Worm (Caenorhabditis elegans) whole organism, dauer: ENCODE data around the gene molo-1.

Experiments
- unc-62 ChIP-seq: sonication (generic microtip); optimal IDR thresholded peaks from 2 replicates; lab custom pipeline; 2017; ENCODE audit warnings: missing biosample characterization, missing genetic modification reagents, missing genetic modification characterization

Gene molo-1

DNA sequence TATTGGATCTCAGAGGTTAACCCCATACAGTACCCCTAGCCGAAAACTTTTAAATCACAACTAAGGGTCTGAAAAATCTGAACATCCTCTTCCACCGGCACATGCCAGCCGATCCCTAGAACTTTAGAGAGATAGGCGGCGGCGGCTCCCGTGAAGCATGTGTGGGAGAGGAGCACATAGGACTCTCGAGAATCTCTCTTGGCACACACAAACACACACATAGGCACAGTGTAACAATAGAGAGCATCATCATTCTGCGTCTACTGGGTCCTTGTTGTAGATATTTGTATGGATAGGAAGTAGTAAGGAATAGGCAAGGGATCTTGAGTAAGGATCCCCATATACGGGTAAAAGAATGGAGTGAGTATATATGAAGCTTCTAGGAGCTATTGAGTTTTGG lies 8.1 kb upstream of the molo-1 start:
- no peak for TF ChIP-seq unc-62 (GFP tag; lab: Kevin White, UChicago)

DNA sequence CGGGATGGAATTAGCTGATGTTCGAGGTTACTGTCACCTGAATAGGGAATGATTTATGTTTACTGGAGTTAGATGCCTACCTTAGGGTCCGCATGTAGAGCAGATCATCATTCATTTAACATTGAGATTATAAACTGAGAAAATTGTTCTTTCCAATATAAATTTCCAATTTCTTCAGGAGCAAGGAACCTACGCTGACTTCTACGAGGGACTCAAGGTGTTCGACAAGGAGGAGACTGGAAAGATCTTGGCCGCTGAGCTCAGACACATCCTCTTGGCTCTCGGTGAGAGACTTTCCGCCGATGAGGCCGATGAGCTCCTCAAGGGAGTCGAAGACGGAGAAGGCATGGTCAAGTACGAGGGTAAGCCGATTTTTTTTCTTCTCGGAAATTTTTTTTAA lies 7.3 kb upstream of the molo-1 start:
- no peak for TF ChIP-seq unc-62 (GFP tag; lab: Kevin White, UChicago)

DNA sequence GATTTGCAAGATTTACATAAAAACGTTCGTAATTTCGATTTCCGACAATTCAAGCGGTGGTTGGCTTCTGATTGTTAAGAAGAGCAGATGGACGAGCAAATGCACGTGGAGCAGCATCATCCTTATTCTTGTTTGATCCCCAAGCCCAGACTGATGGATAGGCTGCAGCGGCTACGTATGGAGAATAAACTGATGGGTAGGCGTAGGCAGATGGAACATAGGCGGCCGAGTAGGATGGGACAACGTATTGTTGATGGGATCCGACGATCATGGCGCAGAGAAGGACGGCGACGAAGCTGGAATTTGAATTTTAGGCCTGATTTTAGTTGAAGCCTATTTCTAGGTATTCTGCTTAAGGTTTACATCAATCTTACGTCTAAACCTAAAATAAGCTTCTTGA lies 5.5 kb upstream of the molo-1 start:
- no peak for TF ChIP-seq unc-62 (GFP tag; lab: Kevin White, UChicago)

DNA sequence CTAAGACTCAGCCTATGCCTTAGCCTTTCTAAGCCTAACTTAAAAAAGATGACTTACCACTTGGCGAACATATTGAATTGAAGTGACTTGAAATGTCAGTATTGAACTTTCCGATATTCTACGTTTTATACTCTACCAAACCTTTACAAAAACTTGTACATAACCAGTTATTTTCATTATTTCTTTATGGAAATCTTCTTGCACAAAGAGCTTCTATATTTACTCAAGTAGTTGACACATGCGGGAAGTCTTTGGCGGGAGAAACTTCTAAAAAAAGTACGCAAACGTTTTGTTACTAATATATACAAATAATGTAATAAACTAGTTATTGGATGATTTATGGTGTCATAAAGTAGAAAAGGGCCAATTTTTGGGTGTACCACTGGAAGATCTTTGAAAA lies 5.1 kb upstream of the molo-1 start, which contains the start of gene nspb-12:
TSS of gene nspb-12 (minus strand) at position 101 of the 400 bp plus-strand sequence.
- TF ChIP-seq unc-62 (GFP tag; lab: Kevin White, UChicago): no peak

DNA sequence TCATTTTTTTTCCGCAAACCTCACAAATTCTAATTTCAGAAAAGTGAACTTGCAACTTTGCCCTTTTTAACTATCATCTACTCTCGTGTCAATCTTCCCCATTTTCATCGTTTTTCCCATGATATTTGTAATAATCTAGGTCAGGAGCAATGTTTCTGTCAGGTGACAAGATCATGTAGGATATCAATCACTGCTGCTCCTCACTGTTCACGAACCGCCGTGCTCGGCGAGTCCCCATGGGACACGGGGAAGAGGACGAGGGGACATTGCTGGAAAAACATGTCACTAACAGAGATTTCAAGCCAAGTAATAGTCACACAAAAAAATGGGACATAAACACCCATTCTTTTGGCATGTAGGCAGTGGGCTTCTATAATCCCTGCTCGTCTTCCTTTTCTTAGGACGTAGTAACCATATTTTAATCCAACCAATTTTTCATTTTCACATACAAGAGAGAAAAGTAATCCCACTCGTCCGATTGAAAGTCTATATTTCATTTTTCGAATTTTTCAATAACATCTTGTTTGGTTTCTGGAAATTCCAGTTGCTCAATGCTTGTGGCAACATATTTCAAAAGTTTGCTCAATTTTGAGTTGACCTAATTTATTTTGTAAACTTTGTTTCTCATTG lies 2.9 kb upstream of the molo-1 start:
- TF ChIP-seq unc-62 (GFP tag; lab: Kevin White, UChicago): no peak

DNA sequence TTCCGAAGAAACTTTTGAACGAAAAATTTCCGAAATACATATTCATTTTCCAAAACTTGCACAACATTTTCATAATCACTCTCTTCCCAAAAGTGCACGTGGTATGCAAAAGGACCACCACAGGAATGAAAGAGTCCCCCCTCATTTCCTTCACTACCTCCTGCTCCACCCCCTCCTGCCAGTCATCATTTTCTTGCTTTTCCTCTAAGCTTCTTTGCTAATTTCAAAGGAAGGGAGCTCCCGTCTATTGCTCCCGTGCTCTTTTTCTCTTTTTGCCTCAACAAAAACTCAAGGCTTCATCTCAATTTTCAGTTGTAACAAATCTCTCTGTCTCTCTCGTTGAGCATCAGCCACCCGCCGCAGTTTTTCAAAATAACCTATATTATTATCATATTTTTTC lies 988 bp upstream of the molo-1 start:
- TF ChIP-seq unc-62 (GFP tag; lab: Kevin White, UChicago): no peak

DNA sequence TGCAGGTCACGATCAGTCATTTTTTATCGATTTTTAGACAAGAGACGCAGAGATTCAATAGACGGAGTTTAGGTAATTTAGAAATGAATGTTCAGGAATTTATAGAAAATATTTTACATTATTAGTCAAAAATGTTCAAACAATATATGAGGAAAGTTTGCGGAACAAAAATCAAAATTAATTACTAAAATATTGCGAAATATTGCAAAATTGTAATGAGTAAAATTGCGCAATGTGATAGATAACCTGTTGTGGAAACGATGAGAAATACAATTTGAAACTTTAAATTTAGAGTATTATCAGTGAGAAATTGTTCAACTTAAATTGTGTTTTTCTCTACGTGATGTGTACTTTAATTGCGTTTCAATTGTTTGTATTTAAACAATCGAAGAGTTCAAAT lies 7.3 kb downstream of the molo-1 start, which contains the start of gene F56D2.5:
TSS of gene F56D2.5 (minus strand) at position 371 of the 400 bp plus-strand sequence.
- TF ChIP-seq unc-62 (GFP tag; lab: Kevin White, UChicago): no peak

DNA sequence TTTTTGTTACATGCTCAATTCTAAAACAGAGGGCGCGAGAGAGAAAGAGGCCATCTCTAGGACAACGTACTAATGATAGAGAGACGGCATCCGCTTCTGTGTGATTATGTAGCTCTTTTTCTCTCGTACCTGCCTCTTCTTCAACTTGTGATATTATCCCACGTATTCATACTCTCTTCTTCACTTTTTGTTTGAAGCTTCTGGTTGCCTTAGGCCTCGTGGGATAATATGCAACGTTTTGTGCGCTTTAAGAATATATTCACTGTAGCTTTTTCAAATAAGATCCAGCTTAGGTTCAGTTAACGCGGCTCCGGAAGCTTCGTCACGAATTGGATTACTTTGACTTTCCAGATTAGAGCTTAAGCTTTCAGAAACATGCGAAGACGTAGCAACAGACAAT lies 9.0 kb downstream of the molo-1 start, which contains the start of the genes F56D2.8 and uev-2:
TSS of gene F56D2.8 (minus strand) at position 101 of the 400 bp plus-strand sequence.
TSS of gene uev-2 (plus strand) at position 360 of the 400 bp plus-strand sequence.
- no peak for TF ChIP-seq unc-62 (GFP tag; lab: Kevin White, UChicago)

DNA sequence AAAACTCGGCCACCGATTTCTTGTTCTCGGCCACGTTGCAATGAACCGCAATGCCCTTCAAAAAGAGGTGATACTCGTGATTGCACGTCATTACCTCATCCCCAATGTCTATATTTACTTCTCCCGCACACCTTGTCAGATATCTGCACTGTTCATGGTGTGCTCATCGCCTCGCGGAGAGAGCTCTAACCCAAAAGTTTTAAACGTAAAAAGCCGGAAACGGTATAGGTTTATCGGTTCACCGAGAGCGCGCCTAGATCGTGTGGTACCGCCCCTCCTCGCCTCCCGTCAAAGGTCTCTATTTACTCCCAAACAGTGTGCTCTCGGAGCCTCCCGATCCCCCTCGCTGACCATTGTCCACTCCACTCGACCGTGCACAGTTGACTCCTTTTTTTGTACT lies 10.9 kb downstream of the molo-1 start, which contains the start of gene F56D2.3:
TSS of gene F56D2.3 (plus strand) at position 301 of the 400 bp plus-strand sequence.
- no peak for TF ChIP-seq unc-62 (GFP tag; lab: Kevin White, UChicago)

DNA sequence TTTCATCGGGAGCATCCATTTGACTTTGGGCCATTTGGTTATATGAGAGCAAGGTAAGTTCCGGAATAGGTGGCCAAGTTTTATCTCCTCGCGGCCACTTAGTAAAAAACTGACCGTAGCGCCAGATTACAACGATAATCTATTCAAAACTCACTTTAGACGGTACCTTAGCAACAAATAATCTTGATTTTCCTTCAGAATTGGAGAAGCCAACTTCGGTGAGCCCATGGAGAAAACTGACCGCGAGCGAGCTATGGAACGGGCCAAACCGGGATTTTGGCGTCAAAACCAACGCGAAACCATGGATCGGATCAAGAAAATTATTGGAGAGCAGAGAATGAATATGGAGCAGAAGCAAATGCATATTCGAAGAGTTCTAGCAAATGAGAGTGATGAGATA lies 11.9 kb downstream of the molo-1 start:
- TF ChIP-seq unc-62 (GFP tag; lab: Kevin White, UChicago): no peak

DNA sequence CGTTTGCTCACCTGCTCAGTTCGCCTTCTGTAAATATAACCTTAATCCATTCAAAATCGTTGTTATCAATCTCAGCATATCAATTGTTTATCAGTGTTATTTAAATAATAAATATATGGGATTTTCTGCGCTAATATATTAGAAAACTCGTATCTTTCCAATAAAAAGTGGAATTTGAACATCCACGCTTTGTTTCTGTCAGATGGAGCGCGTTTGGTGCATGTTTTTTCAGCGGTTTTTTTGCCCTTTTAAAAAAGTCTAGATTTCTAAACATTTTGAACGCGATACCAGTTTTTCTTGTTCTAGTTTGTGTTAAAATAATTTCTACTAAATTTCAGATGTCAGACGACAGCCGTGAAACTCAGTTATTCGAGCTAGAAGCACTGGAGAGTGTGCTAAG lies 13.1 kb downstream of the molo-1 start, which contains the start of gene F56D2.2:
TSS of gene F56D2.2 (plus strand) at position 339 of the 400 bp plus-strand sequence.
- no peak for TF ChIP-seq unc-62 (GFP tag; lab: Kevin White, UChicago)

DNA sequence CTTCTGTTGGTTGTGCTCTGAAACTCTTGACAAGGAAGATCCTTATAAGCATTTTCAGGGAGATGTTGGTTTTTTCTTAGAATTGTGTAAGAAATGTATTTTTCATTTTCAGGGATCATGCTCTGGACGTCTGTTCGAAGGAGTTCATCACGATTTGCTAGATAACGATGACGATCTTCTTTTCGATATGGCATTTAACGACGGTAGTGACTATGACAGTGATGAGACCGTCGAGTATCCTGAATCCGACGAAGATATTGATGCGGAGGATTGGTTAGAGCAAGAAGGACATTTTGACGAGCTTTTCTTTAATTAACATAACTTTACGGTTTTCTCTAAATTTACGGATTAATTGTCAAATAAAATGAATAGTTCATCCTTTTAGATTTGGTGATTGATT lies 15.0 kb downstream of the molo-1 start:
- no peak for TF ChIP-seq unc-62 (GFP tag; lab: Kevin White, UChicago)

DNA sequence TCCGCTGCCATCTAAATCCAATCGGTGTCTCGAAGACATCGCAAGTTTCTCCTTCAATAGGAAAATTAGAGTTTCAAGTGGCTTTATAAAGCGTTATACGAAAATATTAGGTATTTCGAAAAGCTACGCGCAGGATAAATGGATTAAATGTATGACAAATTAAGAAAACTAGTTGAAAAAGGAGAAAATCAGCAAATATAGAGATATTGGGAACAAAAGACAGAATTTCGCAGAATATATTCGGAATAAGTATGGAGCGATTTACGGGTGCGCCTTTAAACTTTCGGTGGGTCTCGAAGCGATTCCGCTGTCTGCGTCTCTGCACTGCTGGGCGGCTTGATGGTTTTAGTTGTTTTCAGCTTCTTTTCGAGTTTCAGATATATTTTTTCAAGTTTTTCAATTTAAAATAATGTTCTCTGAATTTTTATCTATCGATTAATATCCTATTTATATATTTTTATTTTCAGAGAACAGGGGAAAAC lies 17.9 kb downstream of the molo-1 start, which contains the start of the genes ddx-15 and ucr-1:
TSS of gene ddx-15 (minus strand) at position 51 of the 482 bp plus-strand sequence.
TSS of gene ucr-1 (plus strand) at position 468 of the 482 bp plus-strand sequence.
- TF ChIP-seq unc-62 (GFP tag; lab: Kevin White, UChicago): no peak

DNA sequence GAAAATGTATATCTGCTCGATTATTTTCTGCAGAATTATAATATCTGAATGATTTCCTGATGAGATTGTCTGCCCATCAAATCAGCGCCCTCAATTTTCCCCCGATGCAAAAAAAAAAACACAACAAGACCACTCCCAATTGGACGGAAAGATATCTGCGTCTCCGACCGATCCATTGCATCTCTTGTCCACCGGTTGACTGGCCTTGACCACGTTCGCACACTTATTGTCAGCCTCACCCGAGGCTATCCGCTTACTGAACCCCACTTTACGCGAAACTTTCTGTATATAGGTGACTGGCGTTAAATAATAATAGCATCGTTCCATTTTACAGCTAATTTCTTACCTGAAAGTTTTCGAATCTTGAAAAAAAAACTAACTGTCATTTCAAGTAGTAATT lies 20.6 kb downstream of the molo-1 start:
- no peak for TF ChIP-seq unc-62 (GFP tag; lab: Kevin White, UChicago)

DNA sequence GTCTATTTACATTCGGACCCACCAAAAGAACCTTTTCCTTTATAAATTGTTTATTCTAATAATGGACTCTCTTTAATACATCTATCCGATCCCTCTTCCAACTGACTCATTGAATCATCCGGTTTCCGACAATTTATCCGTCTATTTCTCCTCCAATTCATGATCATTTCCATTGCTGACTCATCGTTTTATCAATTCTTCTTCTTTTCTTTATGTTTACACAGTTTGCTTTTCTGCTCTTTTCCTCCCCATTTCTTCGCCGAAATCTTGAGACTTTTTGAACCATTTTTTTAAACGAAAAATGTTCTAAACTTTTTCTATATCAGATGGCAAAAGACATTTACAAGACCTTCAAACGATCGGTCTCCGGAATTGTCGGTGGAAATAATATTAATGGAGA lies 21.7 kb downstream of the molo-1 start, which contains the start of gene ced-6:
TSS of gene ced-6 (plus strand) at position 327 of the 400 bp plus-strand sequence.
- TF ChIP-seq unc-62 (GFP tag; lab: Kevin White, UChicago): no peak

DNA sequence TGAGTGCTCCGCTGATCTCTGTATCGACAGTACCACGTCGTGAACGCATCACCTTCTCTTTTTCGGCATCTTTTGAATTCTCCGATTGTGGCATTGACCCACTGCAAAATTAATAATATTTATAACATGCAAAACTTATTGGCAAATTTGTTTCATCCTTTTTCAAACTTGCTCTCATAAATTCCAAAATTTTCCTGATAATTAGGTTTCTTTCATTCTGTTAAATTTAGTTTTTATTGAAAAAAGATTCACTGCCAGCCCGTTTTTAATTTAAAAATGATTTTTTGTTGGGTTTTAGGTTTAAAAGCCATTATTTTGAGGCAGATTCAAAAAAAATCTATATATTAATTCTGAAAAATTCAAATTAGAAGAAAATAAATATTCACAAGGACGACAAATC lies 26.2 kb downstream of the molo-1 start, which contains the start of gene wdr-37:
TSS of gene wdr-37 (minus strand) at position 101 of the 400 bp plus-strand sequence.
- no peak for TF ChIP-seq unc-62 (GFP tag; lab: Kevin White, UChicago)

DNA sequence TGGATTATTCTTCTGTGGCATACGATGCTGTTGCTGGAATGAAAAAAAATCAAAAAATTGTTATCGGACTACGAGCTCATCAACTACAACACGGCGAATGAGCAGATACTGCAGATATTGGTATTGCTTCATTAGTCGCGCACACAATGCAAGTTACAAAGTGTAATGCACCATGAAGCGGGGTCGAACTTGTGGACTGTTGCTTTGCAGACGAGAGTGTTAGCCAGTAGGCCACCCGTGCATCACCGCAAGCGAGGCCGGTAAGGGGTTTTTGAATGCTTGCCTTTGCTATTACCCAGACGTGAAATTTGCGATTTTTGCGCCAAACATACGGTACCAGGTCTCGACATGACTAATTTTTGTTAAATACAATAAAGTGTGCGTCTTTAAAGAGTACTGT lies 28.2 kb downstream of the molo-1 start:
- no peak for TF ChIP-seq unc-62 (GFP tag; lab: Kevin White, UChicago)
